Fruit fly (Drosophila melanogaster): ENCODE measurements around the gene Cyp304a1.

Cyp304a1 gene

DNA sequence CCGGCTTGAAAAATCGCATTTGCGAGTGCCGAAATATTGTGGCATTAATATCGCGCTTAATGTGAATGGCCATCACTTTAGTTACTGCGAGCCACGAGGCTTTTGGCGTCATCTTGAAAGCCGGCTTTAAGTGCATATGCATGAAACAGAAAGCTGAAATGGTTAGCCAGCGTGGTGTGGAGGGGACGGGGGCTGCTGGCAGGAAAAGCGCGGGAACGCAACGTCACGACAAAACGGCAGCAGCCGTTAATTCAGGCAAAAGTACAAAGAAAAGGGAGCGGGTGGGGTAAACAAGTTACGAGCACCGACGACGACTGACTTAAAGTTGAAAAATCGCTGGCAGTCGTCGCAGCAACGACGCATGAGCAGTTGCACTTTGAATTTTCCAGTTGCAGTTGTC is 51.8 kb downstream of the Cyp304a1 start (continued):
- TF ChIP-seq Pdp1 (GFP tag; optimal IDR thresholded peaks at IDR 0.05) (peak in 1 of 2 experiments; percentile 19), Drgx (GFP tag; IDR thresholded peaks at IDR 0.05) (no peak), CG10209 (GFP tag; optimal IDR thresholded peaks at IDR 0.05) (no peak), Ravus (GFP tag; IDR thresholded peaks at IDR 0.05) (no peak), CG9876 (GFP tag; optimal IDR thresholded peaks at IDR 0.05) (no peak), ro (GFP tag; IDR thresholded peaks at IDR 0.05) (no peak)
